Worm (Caenorhabditis elegans) whole organism, late embryonic: ENCODE measurements around the gene cnnm-5.

Experiments used
- C08G9.2 ChIP-seq: sonication (generic microtip); optimal IDR thresholded peaks from 2 replicates; lab custom pipeline; 2016; ENCODE audit warnings: mild to moderate bottlenecking, missing genetic modification characterization, moderate library complexity, missing compliant biosample characterization
- F13H6.1 ChIP-seq: sonication (generic microtip); optimal IDR thresholded peaks from 2 replicates; lab custom pipeline; 2016; ENCODE audit warnings: missing genetic modification characterization, missing compliant biosample characterization
- K02D7.2 ChIP-seq: sonication (generic microtip); optimal IDR thresholded peaks from 2 replicates; lab custom pipeline; 2017; ENCODE audit warnings: mild to moderate bottlenecking, missing genetic modification characterization, missing compliant biosample characterization
- K09A11.1 ChIP-seq: sonication (generic microtip); optimal IDR thresholded peaks from 2 replicates; lab custom pipeline; 2017; ENCODE audit warnings: antibody characterized with exemption, mild to moderate bottlenecking, missing genetic modification characterization, missing compliant biosample characterization; ENCODE audit not compliant: insufficient read depth
- Y22D7AL.16 ChIP-seq: sonication (generic microtip); optimal IDR thresholded peaks from 2 replicates; lab custom pipeline; 2016; ENCODE audit warnings: missing genetic modification characterization, missing compliant biosample characterization
- ahr-1 ChIP-seq: sonication (generic microtip); optimal IDR thresholded peaks from 2 replicates; lab custom pipeline; 2016; ENCODE audit warnings: missing genetic modification characterization, missing compliant biosample characterization
- ama-1 ChIP-seq: fragments of 150-350 bp; optimal IDR thresholded peaks from 2 replicates; lab custom pipeline; 2014
- ceh-19 ChIP-seq: fragments of 200-800 bp; sonication (Bioruptor generic); optimal IDR thresholded peaks from 2 replicates; lab custom pipeline; 2018; ENCODE audit warnings: mild to moderate bottlenecking, missing genetic modification characterization, missing compliant biosample characterization
- ceh-2 ChIP-seq: sonication (generic microtip); optimal IDR thresholded peaks from 2 replicates; lab custom pipeline; 2016; ENCODE audit warnings: missing genotype, missing genetic modification characterization, missing compliant biosample characterization
- ceh-22 ChIP-seq: sonication (generic microtip); optimal IDR thresholded peaks from 2 replicates; lab custom pipeline; 2017; ENCODE audit warnings: missing biosample characterization, missing genetic modification characterization
- ceh-24 ChIP-seq: sonication (generic microtip); optimal IDR thresholded peaks from 2 replicates; lab custom pipeline; 2016; ENCODE audit warnings: mild to moderate bottlenecking, missing genetic modification characterization, missing compliant biosample characterization
- ceh-30 ChIP-seq: fragments of 150-350 bp; optimal IDR thresholded peaks from 2 replicates; lab custom pipeline; 2014; ENCODE audit warnings: missing biosample characterization, missing genetic modification characterization
- ceh-31 ChIP-seq: sonication (generic microtip); optimal IDR thresholded peaks from 2 replicates; lab custom pipeline; 2016; ENCODE audit warnings: missing genetic modification characterization, missing compliant biosample characterization
- ceh-34 ChIP-seq: sonication (generic microtip); optimal IDR thresholded peaks from 2 replicates; lab custom pipeline; 2016; ENCODE audit warnings: mild to moderate bottlenecking, missing genetic modification characterization, missing compliant biosample characterization
- ceh-45 ChIP-seq: fragments of 200-800 bp; sonication (Bioruptor generic); IDR thresholded peaks from 2 replicates; pipeline ENCODE4 v1.3.6; 2022; ENCODE audit warnings: missing genetic modification reagents, missing genetic modification characterization, missing compliant biosample characterization
- ceh-6 ChIP-seq: fragments of 200-800 bp; sonication (Bioruptor generic); optimal IDR thresholded peaks from 2 replicates; lab custom pipeline; 2018; ENCODE audit warnings: mild to moderate bottlenecking, missing genetic modification characterization, missing compliant biosample characterization
- ceh-9 ChIP-seq: sonication (generic microtip); optimal IDR thresholded peaks from 2 replicates; lab custom pipeline; 2016; ENCODE audit warnings: mild to moderate bottlenecking, missing genetic modification characterization, inconsistent platforms, missing compliant biosample characterization
- elt-4 ChIP-seq: sonication (generic microtip); optimal IDR thresholded peaks from 2 replicates; lab custom pipeline; 2016; ENCODE audit warnings: missing genetic modification characterization, missing compliant biosample characterization
- fkh-10 ChIP-seq: fragments of 150-350 bp; optimal IDR thresholded peaks from 2 replicates; lab custom pipeline; 2014; ENCODE audit warnings: missing biosample characterization, missing genetic modification reagents, missing genetic modification characterization
- fkh-6 ChIP-seq: sonication (generic microtip); optimal IDR thresholded peaks from 2 replicates; lab custom pipeline; 2016; ENCODE audit warnings: missing genetic modification characterization, missing compliant biosample characterization
- gmeb-2 ChIP-seq: sonication (generic microtip); optimal IDR thresholded peaks from 2 replicates; lab custom pipeline; 2016; ENCODE audit warnings: missing genetic modification characterization, inconsistent platforms, missing compliant biosample characterization
- hlh-13 ChIP-seq: fragments of 200-800 bp; sonication (Bioruptor generic); optimal IDR thresholded peaks from 2 replicates; lab custom pipeline; 2018; ENCODE audit warnings: mild to moderate bottlenecking, missing genetic modification characterization, missing compliant biosample characterization
- hlh-30 ChIP-seq: sonication (generic microtip); optimal IDR thresholded peaks from 2 replicates; lab custom pipeline; 2017; ENCODE audit warnings: antibody characterized with exemption, missing genetic modification characterization, missing compliant biosample characterization; ENCODE audit not compliant: insufficient read depth
- hlh-6 ChIP-seq: sonication (generic microtip); optimal IDR thresholded peaks from 2 replicates; lab custom pipeline; 2016; ENCODE audit warnings: missing genotype, missing genetic modification characterization, missing compliant biosample characterization
- hlh-8 ChIP-seq: sonication (generic microtip); optimal IDR thresholded peaks from 2 replicates; lab custom pipeline; 2016; ENCODE audit warnings: missing genotype, missing genetic modification characterization, missing compliant biosample characterization
- lim-6 ChIP-seq: sonication (generic microtip); optimal IDR thresholded peaks from 2 replicates; lab custom pipeline; 2016; ENCODE audit warnings: missing genetic modification characterization, missing compliant biosample characterization
- madf-2 ChIP-seq: sonication (generic microtip); optimal IDR thresholded peaks from 2 replicates; lab custom pipeline; 2017; ENCODE audit warnings: missing genetic modification characterization, missing compliant biosample characterization
- mec-3 ChIP-seq: sonication (generic microtip); optimal IDR thresholded peaks from 2 replicates; lab custom pipeline; 2016; ENCODE audit warnings: borderline replicate concordance, missing genetic modification characterization, missing compliant biosample characterization
- nfya-1 ChIP-seq: sonication (generic microtip); optimal IDR thresholded peaks from 2 replicates; lab custom pipeline; 2017; ENCODE audit warnings: missing genetic modification characterization, mild to moderate bottlenecking, missing compliant biosample characterization, antibody characterized with exemption, moderate library complexity
- nhr-11 ChIP-seq: fragments of 150-350 bp; optimal IDR thresholded peaks from 2 replicates; lab custom pipeline; 2014; ENCODE audit warnings: missing biosample characterization, missing genetic modification characterization
- nhr-232 ChIP-seq: sonication (generic microtip); optimal IDR thresholded peaks from 2 replicates; lab custom pipeline; 2016; ENCODE audit warnings: missing genetic modification characterization, missing compliant biosample characterization
- npax-4 ChIP-seq: sonication (generic microtip); optimal IDR thresholded peaks from 2 replicates; lab custom pipeline; 2016; ENCODE audit warnings: missing genetic modification characterization, missing compliant biosample characterization
- odd-2 ChIP-seq: sonication (generic microtip); optimal IDR thresholded peaks from 2 replicates; lab custom pipeline; 2017; ENCODE audit warnings: antibody characterized with exemption, mild to moderate bottlenecking, missing genetic modification characterization, missing compliant biosample characterization
- pag-3 ChIP-seq: sonication (generic microtip); optimal IDR thresholded peaks from 2 replicates; lab custom pipeline; 2016; ENCODE audit warnings: missing compliant biosample characterization, missing genetic modification characterization, borderline replicate concordance
- pat-9 ChIP-seq: fragments of 200-800 bp; sonication (Bioruptor generic); optimal IDR thresholded peaks from 2 replicates; lab custom pipeline; 2018; ENCODE audit warnings: mild to moderate bottlenecking, missing genetic modification characterization, moderate library complexity, missing compliant biosample characterization
- pax-1 ChIP-seq: fragments of 150-350 bp; optimal IDR thresholded peaks from 2 replicates; lab custom pipeline; 2014; ENCODE audit warnings: missing biosample characterization, missing genetic modification characterization
- pha-2 ChIP-seq: sonication (generic microtip); optimal IDR thresholded peaks from 2 replicates; lab custom pipeline; 2017; ENCODE audit warnings: mild to moderate bottlenecking, missing genetic modification characterization, missing compliant biosample characterization
- pha-4 ChIP-seq: fragments of 150-350 bp; optimal IDR thresholded peaks from 2 replicates; lab custom pipeline; 2018; ENCODE audit warnings: missing biosample characterization, missing genetic modification reagents, missing genetic modification characterization
- pqm-1 ChIP-seq: sonication (generic microtip); optimal IDR thresholded peaks from 2 replicates; lab custom pipeline; 2016; ENCODE audit warnings: missing genetic modification characterization, missing compliant biosample characterization
- pros-1 ChIP-seq: fragments of 150-350 bp; optimal IDR thresholded peaks from 2 replicates; lab custom pipeline; 2014; ENCODE audit warnings: missing biosample characterization, missing genetic modification reagents, missing genetic modification characterization
- ref-2 ChIP-seq: sonication (generic microtip); optimal IDR thresholded peaks from 2 replicates; lab custom pipeline; 2016; ENCODE audit warnings: missing genetic modification characterization, missing compliant biosample characterization
- rnt-1 ChIP-seq: sonication (generic microtip); optimal IDR thresholded peaks from 2 replicates; lab custom pipeline; 2016; ENCODE audit warnings: missing genetic modification characterization, missing compliant biosample characterization
- sox-4 ChIP-seq: sonication (generic microtip); optimal IDR thresholded peaks from 2 replicates; lab custom pipeline; 2017; ENCODE audit warnings: mild to moderate bottlenecking, missing genetic modification characterization, inconsistent platforms, missing compliant biosample characterization
- syd-9 ChIP-seq: sonication (generic microtip); optimal IDR thresholded peaks from 2 replicates; lab custom pipeline; 2016; ENCODE audit warnings: mild to moderate bottlenecking, missing genetic modification characterization, moderate library complexity, missing compliant biosample characterization
- tbx-2 ChIP-seq: sonication (generic microtip); optimal IDR thresholded peaks from 2 replicates; lab custom pipeline; 2016; ENCODE audit warnings: missing genetic modification characterization, missing compliant biosample characterization
- tbx-7 ChIP-seq: sonication (generic microtip); optimal IDR thresholded peaks from 2 replicates; lab custom pipeline; 2016; ENCODE audit warnings: missing genotype, missing genetic modification characterization, missing compliant biosample characterization
- unc-42 ChIP-seq: sonication (generic microtip); optimal IDR thresholded peaks from 2 replicates; lab custom pipeline; 2016; ENCODE audit warnings: missing genotype, missing genetic modification characterization, missing compliant biosample characterization
- unc-55 ChIP-seq: sonication (generic microtip); optimal IDR thresholded peaks from 2 replicates; lab custom pipeline; 2017; ENCODE audit warnings: missing biosample characterization, missing genetic modification reagents, missing genetic modification characterization
- ztf-16 ChIP-seq: sonication (generic microtip); optimal IDR thresholded peaks from 2 replicates; lab custom pipeline; 2017; ENCODE audit warnings: missing genetic modification characterization, missing compliant biosample characterization

Gene cnnm-5

ce11 chrIII:3804422-3804821, 24.6 kb downstream of the cnnm-5 start, which contains the start of gene xbx-5:
TSS of gene xbx-5 (minus strand) at chrIII:3804477.
- TF ChIP-seq sox-4 (no peak), ztf-16 (tag; lab: Kevin White, UChicago) (no peak), gmeb-2 (tag; lab: Kevin White, UChicago) (no peak)

ce11 chrIII:3803113-3803512, 25.9 kb downstream of the cnnm-5 start:
- TF ChIP-seq ref-2 (tag; lab: Kevin White, UChicago) (no peak), ceh-31 (tag; lab: Kevin White, UChicago) (no peak), gmeb-2 (tag; lab: Kevin White, UChicago) (no peak), pqm-1 (tag; lab: Kevin White, UChicago) (no peak), rnt-1 (no peak), pat-9 (no peak), ama-1 (lab: Kevin White, UChicago) (no peak), ceh-24 (no peak), ceh-2 (tag; lab: Kevin White, UChicago) (no peak), Y22D7AL.16 (tag; lab: Kevin White, UChicago) (no peak)

- TF ChIP-seq elt-4 (no peak), ceh-6 (no peak), ceh-34 (tag; lab: Kevin White, UChicago) (peak; percentile 93), fkh-6 (tag; lab: Kevin White, UChicago) (no peak), pros-1 (tag; lab: Kevin White, UChicago) (peak; percentile 95), F13H6.1 (tag; lab: Kevin White, UChicago) (peak; percentile 85), mec-3 (tag; lab: Kevin White, UChicago) (no peak), ahr-1 (no peak), nfya-1 (tag; lab: Kevin White, UChicago) (peak; percentile 98), ceh-9 (tag; lab: Kevin White, UChicago) (no peak), tbx-7 (tag; lab: Kevin White, UChicago) (peak; percentile 20), lim-6 (tag; lab: Kevin White, UChicago) (peak; percentile 37), syd-9 (peak; percentile 51), pha-4 (tag; lab: Kevin White, UChicago) (no peak), ceh-22 (no peak), Y22D7AL.16 (tag; lab: Kevin White, UChicago) (no peak), unc-55 (GFP tag; lab: Kevin White, UChicago) (peak; percentile 99), hlh-30 (tag; lab: Kevin White, UChicago) (peak; percentile 100), tbx-2 (tag; lab: Kevin White, UChicago) (peak; percentile 86), ceh-19 (GFP tag; lab: Kevin White, UChicago) (no peak), pqm-1 (tag; lab: Kevin White, UChicago) (peak; percentile 13), ref-2 (tag; lab: Kevin White, UChicago) (peak; percentile 91), pag-3 (tag; lab: Kevin White, UChicago) (no peak), C08G9.2 (peak; percentile 41), pat-9 (peak; percentile 43), ceh-31 (tag; lab: Kevin White, UChicago) (peak; percentile 92), unc-42 (tag; lab: Kevin White, UChicago) (peak; percentile 85), ceh-45 (no peak), nhr-232 (tag; lab: Kevin White, UChicago) (no peak), madf-2 (tag; lab: Kevin White, UChicago) (no peak), odd-2 (tag; lab: Kevin White, UChicago) (no peak), K09A11.1 (peak; percentile 71), ceh-30 (tag; lab: Kevin White, UChicago) (peak; percentile 94), hlh-6 (no peak), K02D7.2 (tag; lab: Kevin White, UChicago) (no peak), hlh-13 (GFP tag; lab: Kevin White, UChicago) (no peak), fkh-10 (no peak), hlh-8 (tag; lab: Kevin White, UChicago) (peak; percentile 37), npax-4 (tag; lab: Kevin White, UChicago) (no peak), nhr-11 (tag; lab: Kevin White, UChicago) (no peak), pha-2 (tag; lab: Kevin White, UChicago) (no peak), ceh-2 (tag; lab: Kevin White, UChicago) (peak; percentile 79), pax-1 (peak; percentile 78)
Observed at ce11 chrIII:3801379-3801894, 27.6 kb downstream of the cnnm-5 start.
